Fruit fly (Drosophila melanogaster): Measurements from ENCODE around the gene Atg4a.

Atg4a gene

DNA sequence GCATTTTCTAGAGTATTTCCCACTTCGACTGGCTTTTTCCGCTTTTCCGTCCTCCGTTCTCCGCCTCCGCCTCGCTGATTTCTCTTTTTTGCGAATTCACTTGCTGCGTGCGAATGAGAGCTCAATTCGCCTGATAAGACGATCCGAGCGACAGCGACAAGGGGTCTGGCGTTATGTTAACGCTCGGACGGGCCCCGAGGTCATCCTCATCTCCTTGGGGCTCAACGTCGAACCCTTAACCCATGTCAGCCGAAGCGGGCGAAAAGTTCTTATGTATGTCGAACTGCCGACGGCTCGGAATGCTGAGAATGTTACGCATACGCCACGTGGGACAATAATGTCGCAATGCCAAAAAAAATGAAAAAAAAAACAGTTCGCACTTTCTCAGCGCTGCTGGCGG is 14.7 kb downstream of the Atg4a start (continued):
- peak; percentile 84 for TF ChIP-seq sd (tag; optimal IDR thresholded peaks at IDR 0.05)
- peak; percentile 86 for TF ChIP-seq CG13894 (tag; optimal IDR thresholded peaks at IDR 0.05)
- TF ChIP-seq luna (GFP tag; optimal IDR thresholded peaks at IDR 0.05) = no peak
- TF ChIP-seq CG15073 (GFP tag; optimal IDR thresholded peaks at IDR 0.05) = no peak
- no peak for TF ChIP-seq BEAF-32 (GFP tag; optimal IDR thresholded peaks at IDR 0.05)
- no peak for TF ChIP-seq Atf6 (GFP tag; IDR thresholded peaks at IDR 0.05)
- TF ChIP-seq CG12391 (tag; optimal IDR thresholded peaks at IDR 0.05) = no peak
- no peak for TF ChIP-seq fd102C (GFP tag; optimal IDR thresholded peaks at IDR 0.05)
- TF ChIP-seq MTF-1 (GFP tag; optimal IDR thresholded peaks at IDR 0.05; ENCODE audit: borderline replicate concordance) = no peak
- no peak for TF ChIP-seq CG9797 (GFP tag; optimal IDR thresholded peaks at IDR 0.05)
- TF ChIP-seq CG1603 (tag; optimal IDR thresholded peaks at IDR 0.05) = no peak
- peak; percentile 16 for TF ChIP-seq Deaf1 (tag; optimal IDR thresholded peaks at IDR 0.05)
- TF ChIP-seq CG31441 (GFP tag; IDR thresholded peaks at IDR 0.05) = no peak
- TF ChIP-seq dmrt11E (tag; optimal IDR thresholded peaks at IDR 0.05) = no peak
- no peak for TF ChIP-seq btn (GFP tag; optimal IDR thresholded peaks at IDR 0.05)
- no peak for TF ChIP-seq peb (GFP tag; IDR thresholded peaks at IDR 0.05)
- TF ChIP-seq sqz (GFP tag; optimal IDR thresholded peaks at IDR 0.05) = no peak
- TF ChIP-seq Rx (GFP tag; IDR thresholded peaks at IDR 0.05) = no peak

DNA sequence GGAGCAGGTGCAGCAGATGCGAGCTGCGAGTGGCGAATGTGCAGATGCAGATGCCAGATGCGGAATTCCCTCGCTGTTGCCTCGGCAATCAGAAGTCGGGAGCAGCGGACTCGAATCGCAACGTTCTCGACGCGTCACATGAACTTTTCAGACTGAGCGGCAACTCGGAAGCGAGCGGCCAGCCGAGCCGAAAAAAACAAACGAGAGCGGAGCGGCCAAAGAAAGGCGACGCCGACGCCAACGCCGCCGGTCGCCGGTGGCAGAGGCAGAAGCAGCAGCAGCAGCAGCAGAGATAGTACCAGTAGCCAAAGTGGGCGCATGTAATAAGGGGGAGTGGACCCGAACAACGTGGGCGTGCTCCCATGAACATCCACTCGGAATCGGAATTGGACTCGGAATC is 21.6 kb downstream of the Atg4a start, which contains the start of gene CG4629:
TSS of gene CG4629 (minus strand) at position 156 of the 400 bp plus-strand sequence.
- TF ChIP-seq CG17361 (GFP tag; IDR thresholded peaks at IDR 0.05) (no peak), CG12391 (tag; optimal IDR thresholded peaks at IDR 0.05) (no peak), dmrt11E (tag; optimal IDR thresholded peaks at IDR 0.05) (no peak), tup (GFP tag; optimal IDR thresholded peaks at IDR 0.05) (no peak), CG34224 (GFP tag; IDR thresholded peaks at IDR 0.05; ENCODE audit: partially characterized antibody) (0 out of 3 replicates have a peak, but pooled peaks have one; percentile 32), Adf1 (GFP tag; IDR thresholded peaks at IDR 0.05) (peak; percentile 100), eyg (GFP tag; optimal IDR thresholded peaks at IDR 0.05) (peak; percentile 21), fd96Cb (tag; optimal IDR thresholded peaks at IDR 0.05) (no peak), Sox100B (GFP tag; optimal IDR thresholded peaks at IDR 0.05) (no peak), CG31365 (tag; optimal IDR thresholded peaks at IDR 0.05) (no peak), CG2712 (tag; optimal IDR thresholded peaks at IDR 0.05) (no peak), stc (GFP tag; IDR thresholded peaks at IDR 0.05) (no peak), Hr78 (GFP tag; optimal IDR thresholded peaks at IDR 0.05) (no peak), CG11456 (GFP tag; IDR thresholded peaks at IDR 0.05) (0 out of 3 replicates have a peak, but pooled peaks have one; percentile 43), pfk (GFP tag; optimal IDR thresholded peaks at IDR 0.05) (no peak), jumu (GFP tag; optimal IDR thresholded peaks at IDR 0.05) (no peak), CG10431 (GFP tag; optimal IDR thresholded peaks at IDR 0.05) (no peak), dan (GFP tag; IDR thresholded peaks at IDR 0.05) (no peak), chif (GFP tag; optimal IDR thresholded peaks at IDR 0.05) (no peak), Dbx (GFP tag; IDR thresholded peaks at IDR 0.05) (no peak), CG33213 (GFP tag; optimal IDR thresholded peaks at IDR 0.05) (no peak), Chrac-16 (GFP tag; optimal IDR thresholded peaks at IDR 0.05) (no peak), Bdp1 (GFP tag; optimal IDR thresholded peaks at IDR 0.05) (no peak), CG6689 (GFP tag; IDR thresholded peaks at IDR 0.05) (0 out of 2 replicates have a peak, but pooled peaks have one; percentile 11), Eip74EF (GFP tag; optimal IDR thresholded peaks at IDR 0.05) (no peak), Jarid2 (GFP tag; optimal IDR thresholded peaks at IDR 0.05) (peak; percentile 68), CG15011 (GFP tag; optimal IDR thresholded peaks at IDR 0.05) (no peak), ato (GFP tag; IDR thresholded peaks at IDR 0.05; ENCODE audit: partially characterized antibody) (peak; percentile 26; the same call in 1 of the 2 replicates), en (GFP tag; optimal IDR thresholded peaks at IDR 0.05) (no peak), PHDP (tag; optimal IDR thresholded peaks at IDR 0.05) (no peak), pum (GFP tag; optimal IDR thresholded peaks at IDR 0.05) (no peak), Dref (GFP tag; IDR thresholded peaks at IDR 0.05) (no peak), CG11696 (GFP tag; IDR thresholded peaks at IDR 0.05) (no peak), corto (GFP tag; optimal IDR thresholded peaks at IDR 0.05) (no peak)

Data from whole organism, embryonic.